Fruit fly (Drosophila melanogaster) whole organism, prepupa: ENCODE measurements around the gene Hsp70Ba.
"Not testable (repeated sequence)": the region's sequence is repeated elsewhere in the genome, so short reads cannot be mapped to it uniquely, and the experiment has no call there.

Experiments used
- Blimp-1 ChIP-seq: fragments of 200-800 bp; sonication (Bioruptor generic); optimal IDR thresholded peaks from 3 replicates; lab custom pipeline; 2017; ENCODE audit warnings: missing biosample characterization, missing genetic modification characterization, mild to moderate bottlenecking, moderate library complexity, missing genetic modification reagents
- CG10669 ChIP-seq: fragments of 200-800 bp; sonication (Bioruptor generic); optimal IDR thresholded peaks from 3 replicates; lab custom pipeline; 2018; ENCODE audit warnings: missing biosample characterization, mild to moderate bottlenecking, missing genetic modification characterization, moderate library complexity
- CG15336 ChIP-seq: fragments of 200-800 bp; sonication (Bioruptor generic); IDR thresholded peaks from 2 replicates; pipeline ENCODE4 v1.3.6; 2022; ENCODE audit warnings: missing biosample characterization, missing genetic modification characterization
- CG16779 ChIP-seq: fragments of 200-800 bp; sonication (Bioruptor generic); optimal IDR thresholded peaks from 3 replicates; lab custom pipeline; 2017; ENCODE audit warnings: missing biosample characterization, mild to moderate bottlenecking, missing genetic modification characterization
- CG32006 ChIP-seq: fragments of 200-800 bp; sonication (Bioruptor generic); optimal IDR thresholded peaks from 3 replicates; lab custom pipeline; 2017; ENCODE audit warnings: missing biosample characterization, mild to moderate bottlenecking, missing genetic modification characterization
- CG4318 ChIP-seq: fragments of 200-800 bp; sonication (Bioruptor generic); optimal IDR thresholded peaks from 3 replicates; lab custom pipeline; 2017; ENCODE audit warnings: missing biosample characterization, mild to moderate bottlenecking, missing genetic modification characterization
- CG6276 ChIP-seq: fragments of 200-800 bp; sonication (Bioruptor generic); optimal IDR thresholded peaks from 2 replicates; lab custom pipeline; 2017; ENCODE audit warnings: missing biosample characterization, mild to moderate bottlenecking, missing genetic modification characterization
- CG6854 ChIP-seq: fragments of 200-800 bp; sonication (Bioruptor generic); optimal IDR thresholded peaks from 2 replicates; lab custom pipeline; 2017; ENCODE audit warnings: missing biosample characterization, mild to moderate bottlenecking, missing genetic modification characterization
- Gug ChIP-seq: fragments of 200-800 bp; sonication (Bioruptor generic); IDR thresholded peaks from 2 replicates; pipeline ENCODE4 v1.3.6; 2022; ENCODE audit warnings: missing biosample characterization, missing genetic modification characterization
- Lpt ChIP-seq: fragments of 200-800 bp; sonication (Bioruptor generic); optimal IDR thresholded peaks from 3 replicates; lab custom pipeline; 2016; ENCODE audit warnings: missing biosample characterization, missing genetic modification characterization
- dsx ChIP-seq: fragments of 200-800 bp; optimal IDR thresholded peaks from 3 replicates; lab custom pipeline; 2019; ENCODE audit warnings: missing biosample characterization, mild to moderate bottlenecking, missing genetic modification characterization, moderate library complexity; ENCODE audit not compliant: poor library complexity, severe bottlenecking
- fkh ChIP-seq: fragments of 200-800 bp; sonication (Bioruptor generic); optimal IDR thresholded peaks from 3 replicates; lab custom pipeline; 2017; ENCODE audit warnings: missing biosample characterization, mild to moderate bottlenecking, missing genetic modification characterization, moderate library complexity
- ss ChIP-seq, 2 experiments: fragments of 200-800 bp; sonication (Bioruptor generic); optimal IDR thresholded peaks; 2 replicates in 1 of 2; 3 replicates in 1 of 2; lab custom pipeline; 2017 to 2018; ENCODE audit warnings: mild to moderate bottlenecking in 2 of 2, missing biosample characterization in 2 of 2, missing genetic modification characterization in 2 of 2, moderate library complexity in 1 of 2

DNA sequence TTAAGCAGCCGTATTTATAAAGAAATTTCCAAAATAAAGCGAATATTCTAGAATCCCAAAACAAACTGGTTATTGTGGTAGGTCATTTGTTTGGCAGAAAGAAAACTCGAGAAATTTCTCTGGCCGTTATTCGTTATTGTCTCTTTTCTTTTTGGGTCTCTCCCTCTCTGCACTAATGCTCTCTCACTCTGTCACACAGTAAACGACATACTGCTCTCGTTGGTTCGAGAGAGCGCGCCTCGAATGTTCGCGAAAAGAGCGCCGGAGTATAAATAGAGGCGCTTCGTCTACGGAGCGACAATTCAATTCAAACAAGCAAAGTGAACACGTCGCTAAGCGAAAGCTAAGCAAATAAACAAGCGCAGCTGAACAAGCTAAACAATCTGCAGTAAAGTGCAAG is 34.6 kb upstream of the Hsp70Ba start, which contains the start of gene Hsp70Bbb:
- TF ChIP-seq dsx (GFP tag; lab: Kevin White, UChicago); CG32006 (GFP tag; lab: Kevin White, UChicago); CG6854 (GFP tag; lab: Kevin White, UChicago); CG4318 (GFP tag; lab: Kevin White, UChicago); fkh (GFP tag; lab: Kevin White, UChicago); Gug (GFP tag; lab: Robert Waterston, UW); ss (GFP tag; optimal IDR thresholded peaks at IDR 0.05; lab: Kevin White, UChicago); CG6276 (GFP tag; lab: Kevin White, UChicago); CG16779 (tag; lab: Kevin White, UChicago); CG15336; CG10669 (GFP tag; lab: Kevin White, UChicago); Blimp-1 (GFP tag; lab: Kevin White, UChicago); Lpt (GFP tag; lab: Kevin White, UChicago): not testable (repeated sequence)
